Worm (Caenorhabditis elegans): ENCODE data around the gene tra-2.
"Not testable (repeated sequence)": the region's sequence is repeated elsewhere in the genome, so short reads cannot be mapped to it uniquely, and the experiment has no call there.

The tra-2 gene

ce11 chrII:6913309-6913708 is 52.2 kb downstream of the tra-2 start, which contains the start of gene cyn-10 (continued):
- TF ChIP-seq mdt-29 (GFP tag; IDR thresholded peaks at IDR 0.05): 0 out of 2 replicates have a peak, but pooled peaks have one; percentile 25
- peak in 1 of 2 experiments; percentile 86 for TF ChIP-seq hif-1 (tag; optimal IDR thresholded peaks at IDR 0.05)
- TF ChIP-seq zfp-2 (tag; optimal IDR thresholded peaks at IDR 0.05): no peak
- TF ChIP-seq dpl-1 (GFP tag; optimal IDR thresholded peaks at IDR 0.05): peak; percentile 98
- TF ChIP-seq lin-39 (tag; optimal IDR thresholded peaks at IDR 0.05): no peak
- no peak for TF ChIP-seq attf-4 (tag; optimal IDR thresholded peaks at IDR 0.05)
- TF ChIP-seq ztf-11 (tag; optimal IDR thresholded peaks at IDR 0.05): no peak
- no peak for TF ChIP-seq skn-1 (tag; optimal IDR thresholded peaks at IDR 0.05)
- TF ChIP-seq nhr-77 (tag; optimal IDR thresholded peaks at IDR 0.05): no peak
- TF ChIP-seq lir-3 (tag; optimal IDR thresholded peaks at IDR 0.05): no peak
- no peak for TF ChIP-seq mdl-1 (tag; optimal IDR thresholded peaks at IDR 0.05)
- no peak for TF ChIP-seq daf-16 (GFP tag; optimal IDR thresholded peaks at IDR 0.05)
- no peak for TF ChIP-seq daf-16 (tag; optimal IDR thresholded peaks at IDR 0.05)
- TF ChIP-seq T20F7.1 (GFP tag; optimal IDR thresholded peaks at IDR 0.05): peak; percentile 61
- no peak for TF ChIP-seq Y5F2A.4 (GFP tag; optimal IDR thresholded peaks at IDR 0.05)

- no peak for TF ChIP-seq T20F7.1 (GFP tag; optimal IDR thresholded peaks at IDR 0.05)
- no peak for TF ChIP-seq dpl-1 (GFP tag; optimal IDR thresholded peaks at IDR 0.05)
- TF ChIP-seq dve-1 (tag; optimal IDR thresholded peaks at IDR 0.05; ENCODE audit: insufficient read depth): peak; percentile 36
- no peak for TF ChIP-seq dmd-9 (GFP tag; IDR thresholded peaks at IDR 0.05)
- TF ChIP-seq mxl-3 (GFP tag; optimal IDR thresholded peaks at IDR 0.05): no peak
- no peak for TF ChIP-seq nhr-6 (tag; optimal IDR thresholded peaks at IDR 0.05)
- peak in 1 of 2 experiments; percentile 21 for TF ChIP-seq lsy-2 (tag; optimal IDR thresholded peaks at IDR 0.05)
- no peak for TF ChIP-seq hmg-1.1 (GFP tag; IDR thresholded peaks at IDR 0.05)
- TF ChIP-seq F26F4.8 (GFP tag; conservative IDR thresholded peaks at IDR 0.05): no peak
- TF ChIP-seq hlh-11 (tag; optimal IDR thresholded peaks at IDR 0.05): peak; percentile 34
- no peak for TF ChIP-seq ceh-20 (GFP tag; IDR thresholded peaks at IDR 0.05)
- TF ChIP-seq Y5F2A.4 (GFP tag; optimal IDR thresholded peaks at IDR 0.05): no peak
- no peak for TF ChIP-seq nhr-48 (tag; optimal IDR thresholded peaks at IDR 0.05)
- peak; percentile 63 for TF ChIP-seq php-3 (GFP tag; IDR thresholded peaks at IDR 0.05)
- TF ChIP-seq ces-1 (GFP tag; optimal IDR thresholded peaks at IDR 0.05): no peak
- peak; percentile 49 for TF ChIP-seq hlh-30 (tag; optimal IDR thresholded peaks at IDR 0.05; ENCODE audit: insufficient read depth)
- TF ChIP-seq aha-1 (tag): no peak
These were observed 55.8 kb downstream of the tra-2 start, which contains the start of gene asm-1 for ce11 chrII:6909568-6910122. Gene asm-1 (plus strand): TSS chrII:6910072.

- peak in 1 of 2 experiments; percentile 89 for TF ChIP-seq unc-62 (GFP tag; optimal IDR thresholded peaks at IDR 0.05 in 1 of 2)
- no peak for TF ChIP-seq unc-62 (tag; optimal IDR thresholded peaks at IDR 0.05)
- no peak for TF ChIP-seq ztf-11 (tag; optimal IDR thresholded peaks at IDR 0.05)
- peak; percentile 29 for TF ChIP-seq hlh-11 (tag; optimal IDR thresholded peaks at IDR 0.05)
- peak; percentile 38 for TF ChIP-seq nhr-28 (tag; optimal IDR thresholded peaks at IDR 0.05)
- peak in 1 of 2 experiments; percentile 9 for TF ChIP-seq mdl-1 (tag; optimal IDR thresholded peaks at IDR 0.05)
- no peak for TF ChIP-seq F37D6.2 (tag; optimal IDR thresholded peaks at IDR 0.05)
- no peak for TF ChIP-seq daf-16 (GFP tag; optimal IDR thresholded peaks at IDR 0.05)
- peak; percentile 7 for TF ChIP-seq daf-16 (tag; optimal IDR thresholded peaks at IDR 0.05)
These were observed 56.8 kb downstream of the tra-2 start for ce11 chrII:6908689-6909088.

- peak in 1 of 2 experiments; percentile 75 for TF ChIP-seq unc-62 (GFP tag; optimal IDR thresholded peaks at IDR 0.05 in 1 of 2)
- not testable (repeated sequence) for TF ChIP-seq unc-62 (tag; optimal IDR thresholded peaks at IDR 0.05)
These were observed 57.8 kb downstream of the tra-2 start, which contains the start of gene B0252.3 for ce11 chrII:6907657-6908056. Gene B0252.3 (minus strand): TSS chrII:6907757.
